Worm (Caenorhabditis elegans) whole organism, L1 larva: ENCODE data around the gene Y46E12BL.2.

ENCODE experiments used
- F16B12.6 ChIP-seq: fragments of 150-350 bp; optimal IDR thresholded peaks from 2 replicates; lab custom pipeline; 2014; ENCODE audit warnings: missing biosample characterization, missing genetic modification characterization
- aha-1 ChIP-seq: fragments of 150-350 bp; optimal IDR thresholded peaks from 2 replicates; lab custom pipeline; 2014; ENCODE audit warnings: missing biosample characterization, missing genetic modification characterization
- blmp-1 ChIP-seq: fragments of 150-350 bp; optimal IDR thresholded peaks from 2 replicates; lab custom pipeline; 2014; ENCODE audit warnings: missing biosample characterization, missing genetic modification characterization
- ceh-8 ChIP-seq: fragments of 200-800 bp; sonication (Bioruptor generic); optimal IDR thresholded peaks from 2 replicates; lab custom pipeline; 2018; ENCODE audit warnings: mild to moderate bottlenecking, missing genetic modification characterization, moderate library complexity, missing compliant biosample characterization
- ceh-82 ChIP-seq, 3 experiments: fragments of 150-350 bp in 1 of 3; sonication (generic microtip) in 2 of 3; optimal IDR thresholded peaks; 2 replicates each; lab custom pipeline; 2014 to 2017; ENCODE audit warnings: missing biosample characterization in 3 of 3, missing genetic modification characterization in 3 of 3
- ceh-88 ChIP-seq: fragments of 200-800 bp; sonication (Bioruptor generic); IDR thresholded peaks from 2 replicates; pipeline ENCODE4 v1.3.6; 2022; ENCODE audit warnings: missing genetic modification characterization, missing compliant biosample characterization
- ceh-90 ChIP-seq: sonication (generic microtip); optimal IDR thresholded peaks from 2 replicates; lab custom pipeline; 2016; ENCODE audit warnings: missing genetic modification characterization, missing compliant biosample characterization
- ces-1 ChIP-seq: fragments of 150-350 bp; optimal IDR thresholded peaks from 2 replicates; lab custom pipeline; 2014; ENCODE audit warnings: missing biosample characterization, missing genetic modification reagents, missing genetic modification characterization
- dpl-1 ChIP-seq, 3 experiments: fragments of 150-350 bp in 2 of 3; sonication (generic microtip) in 1 of 3; optimal IDR thresholded peaks; 2 replicates each; lab custom pipeline; 2014 to 2017; ENCODE audit warnings: missing biosample characterization in 3 of 3, missing genetic modification characterization in 3 of 3, missing genetic modification reagents in 3 of 3
- dsc-1 ChIP-seq: sonication (generic microtip); optimal IDR thresholded peaks from 2 replicates; lab custom pipeline; 2016; ENCODE audit warnings: mild to moderate bottlenecking, missing genetic modification characterization, missing compliant biosample characterization
- efl-1 ChIP-seq, 4 experiments: fragments of 150-350 bp; optimal IDR thresholded peaks in 3 of 4; peaks in 1 of 4; 1 replicate in 1 of 4; 2 replicates in 3 of 4; lab custom pipeline; 2014; ENCODE audit warnings: missing biosample characterization in 2 of 4, missing genetic modification characterization in 2 of 4, missing genetic modification reagents in 2 of 4
- efl-3 ChIP-seq: fragments of 200-800 bp; sonication (Bioruptor generic); optimal IDR thresholded peaks from 2 replicates; lab custom pipeline; 2018; ENCODE audit warnings: mild to moderate bottlenecking, missing genetic modification characterization, missing compliant biosample characterization
- egl-13 ChIP-seq: sonication (generic microtip); optimal IDR thresholded peaks from 2 replicates; lab custom pipeline; 2016; ENCODE audit warnings: missing genotype, missing genetic modification reagents, missing genetic modification characterization, missing compliant biosample characterization
- fkh-10 ChIP-seq: sonication (generic microtip); optimal IDR thresholded peaks from 2 replicates; lab custom pipeline; 2017; ENCODE audit warnings: missing biosample characterization, missing genetic modification reagents, missing genetic modification characterization
- fkh-4 ChIP-seq: sonication (generic microtip); optimal IDR thresholded peaks from 2 replicates; lab custom pipeline; 2016; ENCODE audit warnings: missing compliant biosample characterization, missing genetic modification characterization, borderline replicate concordance
- fkh-8 ChIP-seq: sonication (generic microtip); optimal IDR thresholded peaks from 2 replicates; lab custom pipeline; 2016; ENCODE audit warnings: mild to moderate bottlenecking, missing genetic modification characterization, missing compliant biosample characterization
- fos-1 ChIP-seq: fragments of 150-350 bp; optimal IDR thresholded peaks from 2 replicates; lab custom pipeline; 2014; ENCODE audit warnings: missing biosample characterization, missing genetic modification characterization
- hlh-17 ChIP-seq: fragments of 200-800 bp; sonication (Bioruptor generic); optimal IDR thresholded peaks from 2 replicates; lab custom pipeline; 2018; ENCODE audit warnings: missing genetic modification characterization, mild to moderate bottlenecking, missing compliant biosample characterization, moderate library complexity, borderline replicate concordance
- isw-1 ChIP-seq: fragments of 200-800 bp; sonication (Bioruptor generic); IDR thresholded peaks from 2 replicates; pipeline ENCODE4 v1.3.6; 2022; ENCODE audit warnings: missing genetic modification characterization, missing compliant biosample characterization
- lin-14 ChIP-seq: fragments of 200-800 bp; sonication (Bioruptor generic); optimal IDR thresholded peaks from 2 replicates; lab custom pipeline; 2018; ENCODE audit warnings: mild to moderate bottlenecking, missing genetic modification characterization, moderate library complexity, missing compliant biosample characterization
- lin-35 ChIP-seq, 2 experiments: fragments of 150-350 bp; optimal IDR thresholded peaks; 2 replicates each; lab custom pipeline; 2014; ENCODE audit warnings: missing biosample characterization in 2 of 2, missing genetic modification characterization in 2 of 2, missing genetic modification reagents in 2 of 2
- lin-39 ChIP-seq: fragments of 150-350 bp; optimal IDR thresholded peaks from 2 replicates; lab custom pipeline; 2014; ENCODE audit warnings: missing biosample characterization, missing genetic modification reagents, missing genetic modification characterization
- lsy-2 ChIP-seq, 2 experiments: fragments of 150-350 bp; optimal IDR thresholded peaks; 2 replicates each; lab custom pipeline; 2014; ENCODE audit warnings: missing biosample characterization in 2 of 2, missing genetic modification characterization in 2 of 2
- mef-2 ChIP-seq: fragments of 150-350 bp; optimal IDR thresholded peaks from 2 replicates; lab custom pipeline; 2014; ENCODE audit warnings: missing biosample characterization, missing genetic modification characterization
- mep-1 ChIP-seq: fragments of 150-350 bp; optimal IDR thresholded peaks from 2 replicates; lab custom pipeline; 2014; ENCODE audit warnings: missing biosample characterization, missing genetic modification characterization
- nhr-19 ChIP-seq: fragments of 200-800 bp; sonication (Bioruptor generic); conservative IDR thresholded peaks from 2 replicates; pipeline ENCODE4 v1.3.6; 2022; ENCODE audit warnings: missing genetic modification characterization, missing compliant biosample characterization
- nhr-237 ChIP-seq: fragments of 150-350 bp; optimal IDR thresholded peaks from 2 replicates; lab custom pipeline; 2014; ENCODE audit warnings: missing biosample characterization, missing genetic modification characterization
- nhr-47 ChIP-seq: sonication (generic microtip); optimal IDR thresholded peaks from 2 replicates; lab custom pipeline; 2016; ENCODE audit warnings: mild to moderate bottlenecking, missing genetic modification characterization, moderate library complexity, missing compliant biosample characterization
- nhr-71 ChIP-seq: sonication (generic microtip); optimal IDR thresholded peaks from 2 replicates; lab custom pipeline; 2016; ENCODE audit warnings: mild to moderate bottlenecking, missing genetic modification characterization, moderate library complexity, missing compliant biosample characterization
- nhr-90 ChIP-seq: sonication (generic microtip); optimal IDR thresholded peaks from 2 replicates; lab custom pipeline; 2016; ENCODE audit warnings: mild to moderate bottlenecking, missing genetic modification characterization, missing compliant biosample characterization; ENCODE audit not compliant: poor library complexity
- rnt-1 ChIP-seq: sonication (generic microtip); optimal IDR thresholded peaks from 2 replicates; lab custom pipeline; 2016; ENCODE audit warnings: mild to moderate bottlenecking, missing genetic modification characterization, moderate library complexity, missing compliant biosample characterization
- snu-23 ChIP-seq: sonication (generic microtip); optimal IDR thresholded peaks from 2 replicates; lab custom pipeline; 2016; ENCODE audit warnings: missing genetic modification characterization, missing compliant biosample characterization
- sox-4 ChIP-seq: sonication (generic microtip); optimal IDR thresholded peaks from 2 replicates; lab custom pipeline; 2016; ENCODE audit warnings: missing genetic modification characterization, missing compliant biosample characterization
- tbx-2 ChIP-seq: sonication (generic microtip); optimal IDR thresholded peaks from 2 replicates; lab custom pipeline; 2016; ENCODE audit warnings: missing genetic modification characterization, missing compliant biosample characterization
- tlp-1 ChIP-seq: fragments of 150-350 bp; optimal IDR thresholded peaks from 2 replicates; lab custom pipeline; 2014; ENCODE audit warnings: missing biosample characterization, missing genetic modification characterization
- xbp-1 ChIP-seq: sonication (generic microtip); optimal IDR thresholded peaks from 2 replicates; lab custom pipeline; 2016; ENCODE audit warnings: missing genetic modification characterization, missing compliant biosample characterization
- zag-1 ChIP-seq: fragments of 150-350 bp; optimal IDR thresholded peaks from 2 replicates; lab custom pipeline; 2014; ENCODE audit warnings: missing biosample characterization, missing genetic modification characterization

The Y46E12BL.2 gene

ce11 chrII:15256932-15257331 lies 24.2 kb downstream of the Y46E12BL.2 start:
- TF ChIP-seq rnt-1, result no peak
- TF ChIP-seq efl-1 (optimal IDR thresholded peaks at IDR 0.05; lab: Kevin White, UChicago), result no peak
- peak in 1 of 2 experiments; percentile 67 for TF ChIP-seq efl-1 (GFP tag; optimal IDR thresholded peaks at IDR 0.05 in 1 of 2; lab: Kevin White, UChicago)

- TF ChIP-seq fkh-10, result peak; percentile 41
- TF ChIP-seq isw-1 (GFP tag; lab: Robert Waterston, UW), result 0 out of 2 replicates have a peak, but pooled peaks have one; percentile 4
- TF ChIP-seq ceh-8, result no peak
- peak; percentile 46 for TF ChIP-seq rnt-1
- TF ChIP-seq lin-14 (GFP tag; lab: Kevin White, UChicago), result peak; percentile 80
- TF ChIP-seq nhr-237 (tag; lab: Kevin White, UChicago), result no peak
- peak; percentile 1 for TF ChIP-seq fos-1 (tag; lab: Kevin White, UChicago)
- no peak for TF ChIP-seq ceh-88 (GFP tag; lab: Robert Waterston, UW)
- TF ChIP-seq dsc-1 (tag; lab: Kevin White, UChicago), result peak; percentile 18
- peak in 1 of 3 experiments; percentile 12 for TF ChIP-seq ceh-82 (tag; optimal IDR thresholded peaks at IDR 0.05; lab: Kevin White, UChicago)
- no peak for TF ChIP-seq nhr-19
- TF ChIP-seq ces-1 (GFP tag; lab: Kevin White, UChicago), result no peak
- TF ChIP-seq egl-13, result peak; percentile 32
- peak; percentile 10 to 23 for TF ChIP-seq efl-1 (optimal IDR thresholded peaks at IDR 0.05; lab: Kevin White, UChicago)
- TF ChIP-seq efl-1 (GFP tag; optimal IDR thresholded peaks at IDR 0.05 in 1 of 2; lab: Kevin White, UChicago), result peak; percentile 15 to 89
- TF ChIP-seq nhr-71, result peak; percentile 51
- no peak for TF ChIP-seq nhr-90 (tag; lab: Kevin White, UChicago)
- peak; percentile 4 to 42 for TF ChIP-seq lsy-2 (tag; optimal IDR thresholded peaks at IDR 0.05; lab: Kevin White, UChicago)
- TF ChIP-seq dpl-1 (GFP tag; optimal IDR thresholded peaks at IDR 0.05; lab: Kevin White, UChicago), result peak in 1 of 3 experiments; percentile 5
- peak; percentile 15 for TF ChIP-seq mep-1 (tag; lab: Kevin White, UChicago)
- TF ChIP-seq snu-23 (GFP tag; lab: Kevin White, UChicago), result peak; percentile 25
- no peak for TF ChIP-seq xbp-1 (tag; lab: Kevin White, UChicago)
- peak; percentile 10 for TF ChIP-seq tbx-2
- peak; percentile 36 for TF ChIP-seq fkh-8 (tag; lab: Kevin White, UChicago)
- TF ChIP-seq zag-1 (tag; lab: Kevin White, UChicago), result peak; percentile 10
- peak; percentile 87 for TF ChIP-seq mef-2
- TF ChIP-seq efl-3, result no peak
- TF ChIP-seq tlp-1 (tag; lab: Kevin White, UChicago), result no peak
- TF ChIP-seq lin-35 (GFP tag; optimal IDR thresholded peaks at IDR 0.05; lab: Kevin White, UChicago), result peak in 1 of 2 experiments; percentile 31
- TF ChIP-seq nhr-47 (tag; lab: Kevin White, UChicago), result peak; percentile 45
- TF ChIP-seq hlh-17 (GFP tag; lab: Kevin White, UChicago), result no peak
Measured at ce11 chrII:15258668-15259067, 25.9 kb downstream of the Y46E12BL.2 start.

ce11 chrII:15260551-15260950 lies 27.8 kb downstream of the Y46E12BL.2 start:
- TF ChIP-seq blmp-1 (peak; percentile 89), aha-1 (tag; lab: Kevin White, UChicago) (no peak)

ce11 chrII:15261082-15261481 lies 28.3 kb downstream of the Y46E12BL.2 start:
- no peak for TF ChIP-seq lin-39 (tag; lab: Kevin White, UChicago)
- TF ChIP-seq ceh-90 (tag; lab: Kevin White, UChicago), result no peak
- no peak for TF ChIP-seq fkh-4
- TF ChIP-seq efl-3, result no peak
- TF ChIP-seq sox-4 (tag; lab: Kevin White, UChicago), result no peak
- no peak for TF ChIP-seq F16B12.6
- TF ChIP-seq nhr-47 (tag; lab: Kevin White, UChicago), result no peak
